Comparison of ENCODE assay signal across 3 fruit fly cellular contexts in genomic region chr3R:22546017-22546416, dm6.
TF ChIP-seq lines count a peak whose summit lies in the region.

No protein-coding gene starts in this region.

- no peak for TF ChIP-seq CTCF in whole organism, embryonic (GFP tag; optimal IDR thresholded peaks at IDR 0.05; lab: Kevin White, UChicago)

TF ChIP-seq in whole organism, adult, 20 proteins besides CTCF, POLR2A, EP300 and RAD21:
- no peak for TF ChIP-seq CG1620 (GFP tag; optimal IDR thresholded peaks at IDR 0.05; lab: Kevin White, UChicago)
- peak; percentile 28 for TF ChIP-seq cic (GFP tag; optimal IDR thresholded peaks at IDR 0.05; lab: Kevin White, UChicago)

TF ChIP-seq in whole organism, embryonic, 481 proteins besides CTCF, POLR2A, EP300 and RAD21:
- TF ChIP-seq lbe (GFP tag; optimal IDR thresholded peaks at IDR 0.05; lab: Kevin White, UChicago) (no peak), CG8290 (GFP tag; optimal IDR thresholded peaks at IDR 0.05; lab: Kevin White, UChicago) (no peak), CG8290 (tag; optimal IDR thresholded peaks at IDR 0.05; lab: Kevin White, UChicago) (no peak), CG18476 (GFP tag; optimal IDR thresholded peaks at IDR 0.05; lab: Kevin White, UChicago) (no peak), CG13287 (GFP tag; IDR thresholded peaks at IDR 0.05; lab: Robert Waterston, UW; ENCODE audit: partially characterized antibody) (no peak), chinmo (GFP tag; IDR thresholded peaks at IDR 0.05; lab: Robert Waterston, UW; ENCODE audit: partially characterized antibody) (0 out of 4 replicates have a peak, but pooled peaks have one; percentile 44), Myb (GFP tag; optimal IDR thresholded peaks at IDR 0.05; lab: Kevin White, UChicago) (no peak), CG31441 (GFP tag; IDR thresholded peaks at IDR 0.05; lab: Robert Waterston, UW) (no peak), ash1 (GFP tag; optimal IDR thresholded peaks at IDR 0.05; lab: Kevin White, UChicago) (no peak), tna (GFP tag; IDR thresholded peaks at IDR 0.05; lab: Robert Waterston, UW; ENCODE audit: partially characterized antibody) (no peak), maf-S (GFP tag; optimal IDR thresholded peaks at IDR 0.05; lab: Kevin White, UChicago) (no peak), Hr51 (GFP tag; optimal IDR thresholded peaks at IDR 0.05; lab: Kevin White, UChicago) (no peak), Chrac-16 (GFP tag; optimal IDR thresholded peaks at IDR 0.05; lab: Kevin White, UChicago) (no peak), sug (tag; optimal IDR thresholded peaks at IDR 0.05; lab: Kevin White, UChicago) (peak; percentile 46), dmrt11E (tag; optimal IDR thresholded peaks at IDR 0.05; lab: Kevin White, UChicago) (no peak), CG34376 (GFP tag; optimal IDR thresholded peaks at IDR 0.05; lab: Kevin White, UChicago) (peak; percentile 40), grau (tag; optimal IDR thresholded peaks at IDR 0.05; lab: Kevin White, UChicago) (no peak), pum (GFP tag; optimal IDR thresholded peaks at IDR 0.05; lab: Kevin White, UChicago) (no peak), fd102C (GFP tag; optimal IDR thresholded peaks at IDR 0.05; lab: Kevin White, UChicago) (no peak), dimm (GFP tag; IDR thresholded peaks at IDR 0.05; lab: Robert Waterston, UW) (no peak), Dp (GFP tag; optimal IDR thresholded peaks at IDR 0.05; lab: Kevin White, UChicago) (no peak)
TF ChIP-seq in whole organism, embryonic: peak in this region for 3.

TF ChIP-seq in whole organism, wandering third instar larva, 38 proteins besides CTCF, POLR2A, EP300 and RAD21:
- no peak for TF ChIP-seq Abd-B (GFP tag; optimal IDR thresholded peaks at IDR 0.05; lab: Kevin White, UChicago)
- no peak for TF ChIP-seq Rel (GFP tag; optimal IDR thresholded peaks at IDR 0.05; lab: Kevin White, UChicago)
- peak; percentile 61 for TF ChIP-seq Rel (tag; optimal IDR thresholded peaks at IDR 0.05; lab: Kevin White, UChicago)
